ENCODE assay signal across 4 fruit fly cellular contexts in genomic region chr3R:25446482-25447300, dm6.
TF ChIP-seq lines count a peak whose summit lies in the region.

No protein-coding gene starts in this region.

- no peak for TF ChIP-seq CTCF in whole organism, embryonic (GFP tag; optimal IDR thresholded peaks at IDR 0.05; lab: Kevin White, UChicago)

TF ChIP-seq in whole organism, adult, 20 proteins besides CTCF, POLR2A, EP300 and RAD21:
- TF ChIP-seq CG12768 (GFP tag; optimal IDR thresholded peaks at IDR 0.05; lab: Kevin White, UChicago) (no peak), kay (GFP tag; lab: Kevin White, UChicago; ENCODE audit: borderline replicate concordance) (peak; percentile 66), cnc (optimal IDR thresholded peaks at IDR 0.05; lab: Kevin White, UChicago) (no peak)

TF ChIP-seq in whole organism, embryonic, 481 proteins besides CTCF, POLR2A, EP300 and RAD21:
- TF ChIP-seq Med (GFP tag; lab: Kevin White, UChicago) (peak; percentile 72), CG6813 (GFP tag; optimal IDR thresholded peaks at IDR 0.05; lab: Kevin White, UChicago) (no peak), zf30C (GFP tag; optimal IDR thresholded peaks at IDR 0.05; lab: Kevin White, UChicago) (peak; percentile 19), Blimp-1 (GFP tag; optimal IDR thresholded peaks at IDR 0.05; lab: Kevin White, UChicago) (peak; percentile 92), Sox102F (GFP tag; optimal IDR thresholded peaks at IDR 0.05; lab: Kevin White, UChicago) (peak; percentile 33), Kr (GFP tag; optimal IDR thresholded peaks at IDR 0.05; lab: Kevin White, UChicago) (peak; percentile 81), CG2199 (GFP tag; IDR thresholded peaks at IDR 0.05; lab: Robert Waterston, UW) (0 out of 3 replicates have a peak, but pooled peaks have one; percentile 67), sug (tag; optimal IDR thresholded peaks at IDR 0.05; lab: Kevin White, UChicago) (no peak), MBD-R2 (GFP tag; IDR thresholded peaks at IDR 0.05; lab: Robert Waterston, UW) (no peak), CG18262 (tag; optimal IDR thresholded peaks at IDR 0.05; lab: Kevin White, UChicago) (peak; percentile 24), CG4360 (GFP tag; IDR thresholded peaks at IDR 0.05; lab: Robert Waterston, UW) (peak; percentile 76), CG7556 (GFP tag; optimal IDR thresholded peaks at IDR 0.05; lab: Kevin White, UChicago) (no peak), CG10959 (GFP tag; IDR thresholded peaks at IDR 0.05; lab: Robert Waterston, UW) (0 out of 2 replicates have a peak, but pooled peaks have one; percentile 1), CG12391 (tag; optimal IDR thresholded peaks at IDR 0.05; lab: Kevin White, UChicago) (peak; percentile 10), D19A (tag; optimal IDR thresholded peaks at IDR 0.05; lab: Kevin White, UChicago) (peak; percentile 20), CG11695 (GFP tag; IDR thresholded peaks at IDR 0.05; lab: Robert Waterston, UW) (no peak), stwl (tag; optimal IDR thresholded peaks at IDR 0.05; lab: Kevin White, UChicago) (peak; percentile 0), Hr78 (GFP tag; optimal IDR thresholded peaks at IDR 0.05; lab: Kevin White, UChicago) (peak in 1 of 2 experiments; percentile 1), sens (GFP tag; lab: Kevin White, UChicago) (peak; percentile 14), Ets65A (GFP tag; lab: Kevin White, UChicago) (peak; percentile 64), CG15073 (GFP tag; optimal IDR thresholded peaks at IDR 0.05; lab: Kevin White, UChicago) (peak; percentile 93), wdn (GFP tag; IDR thresholded peaks at IDR 0.05; lab: Robert Waterston, UW) (no peak), gem (tag; optimal IDR thresholded peaks at IDR 0.05; lab: Kevin White, UChicago) (peak; percentile 6), CG1603 (tag; optimal IDR thresholded peaks at IDR 0.05; lab: Kevin White, UChicago) (peak; percentile 15), cg (GFP tag; optimal IDR thresholded peaks at IDR 0.05; lab: Kevin White, UChicago) (peak; percentile 28)

TF ChIP-seq in whole organism, prepupa, 60 proteins besides CTCF, POLR2A, EP300 and RAD21:
- TF ChIP-seq Eip75B (GFP tag; optimal IDR thresholded peaks at IDR 0.05; lab: Kevin White, UChicago) (no peak), Blimp-1 (GFP tag; optimal IDR thresholded peaks at IDR 0.05; lab: Kevin White, UChicago) (peak; percentile 58), Sox15 (GFP tag; optimal IDR thresholded peaks at IDR 0.05; lab: Kevin White, UChicago) (no peak), CG4318 (GFP tag; optimal IDR thresholded peaks at IDR 0.05; lab: Kevin White, UChicago) (no peak), CG11902 (GFP tag; optimal IDR thresholded peaks at IDR 0.05; lab: Kevin White, UChicago) (no peak), CG32006 (GFP tag; optimal IDR thresholded peaks at IDR 0.05; lab: Kevin White, UChicago) (peak; percentile 19), acj6 (GFP tag; optimal IDR thresholded peaks at IDR 0.05; lab: Kevin White, UChicago) (no peak), esn (GFP tag; optimal IDR thresholded peaks at IDR 0.05; lab: Kevin White, UChicago) (no peak), Gug (GFP tag; IDR thresholded peaks at IDR 0.05; lab: Robert Waterston, UW) (no peak), CG8119 (GFP tag; IDR thresholded peaks at IDR 0.05; lab: Robert Waterston, UW) (no peak), CG10631 (GFP tag; optimal IDR thresholded peaks at IDR 0.05; lab: Kevin White, UChicago) (no peak), CG15336 (GFP tag; IDR thresholded peaks at IDR 0.05; lab: Robert Waterston, UW) (no peak), CG6854 (GFP tag; optimal IDR thresholded peaks at IDR 0.05; lab: Kevin White, UChicago) (no peak), pdm3 (GFP tag; optimal IDR thresholded peaks at IDR 0.05; lab: Kevin White, UChicago) (peak; percentile 3), svp (GFP tag; lab: Kevin White, UChicago) (peak; percentile 41), CG6276 (GFP tag; optimal IDR thresholded peaks at IDR 0.05; lab: Kevin White, UChicago) (no peak), Sox14 (GFP tag; optimal IDR thresholded peaks at IDR 0.05; lab: Kevin White, UChicago) (no peak), fkh (GFP tag; optimal IDR thresholded peaks at IDR 0.05; lab: Kevin White, UChicago) (peak; percentile 24), cyc (GFP tag; optimal IDR thresholded peaks at IDR 0.05; lab: Kevin White, UChicago) (no peak), CG10669 (GFP tag; optimal IDR thresholded peaks at IDR 0.05; lab: Kevin White, UChicago) (no peak), CG16779 (tag; optimal IDR thresholded peaks at IDR 0.05; lab: Kevin White, UChicago) (no peak), CG6163 (GFP tag; IDR thresholded peaks at IDR 0.05; lab: Robert Waterston, UW) (no peak), CG11762 (GFP tag; optimal IDR thresholded peaks at IDR 0.05; lab: Kevin White, UChicago; ENCODE audit: insufficient read depth) (no peak), Eip78C (GFP tag; lab: Kevin White, UChicago) (no peak), OdsH (GFP tag; optimal IDR thresholded peaks at IDR 0.05; lab: Kevin White, UChicago) (no peak), Hr4 (GFP tag; optimal IDR thresholded peaks at IDR 0.05; lab: Kevin White, UChicago) (peak; percentile 2), CG8319 (GFP tag; optimal IDR thresholded peaks at IDR 0.05; lab: Kevin White, UChicago) (no peak)

TF ChIP-seq in whole organism, pupa, 21 proteins besides CTCF, POLR2A, EP300 and RAD21:
- TF ChIP-seq CG14655 (GFP tag; optimal IDR thresholded peaks at IDR 0.05; lab: Kevin White, UChicago) (no peak), CG13204 (GFP tag; optimal IDR thresholded peaks at IDR 0.05; lab: Kevin White, UChicago) (peak; percentile 82)
